Worm (Caenorhabditis elegans) whole organism, L1 larva: ENCODE measurements around the gene F22F7.3.
A peak's percentile ranks its signal among the peaks of the same experiment; 100 is the strongest.

Experiments
- C04F5.9 ChIP-seq: sonication (generic microtip); optimal IDR thresholded peaks from 2 replicates; lab custom pipeline; 2016; ENCODE audit warnings: missing genetic modification characterization, missing compliant biosample characterization
- C16A3.4 ChIP-seq: fragments of 150-350 bp; optimal IDR thresholded peaks from 2 replicates; lab custom pipeline; 2014; ENCODE audit warnings: missing biosample characterization, missing genetic modification characterization
- C34B4.2 ChIP-seq: sonication (generic microtip); optimal IDR thresholded peaks from 2 replicates; lab custom pipeline; 2017; ENCODE audit warnings: mild to moderate bottlenecking, missing genetic modification characterization, missing compliant biosample characterization
- F16B12.6 ChIP-seq: fragments of 150-350 bp; optimal IDR thresholded peaks from 2 replicates; lab custom pipeline; 2014; ENCODE audit warnings: missing biosample characterization, missing genetic modification characterization
- Y116A8C.19 ChIP-seq: sonication (generic microtip); optimal IDR thresholded peaks from 2 replicates; lab custom pipeline; 2016; ENCODE audit warnings: missing compliant biosample characterization, missing genetic modification characterization, borderline replicate concordance
- blmp-1 ChIP-seq: fragments of 150-350 bp; optimal IDR thresholded peaks from 2 replicates; lab custom pipeline; 2014; ENCODE audit warnings: missing biosample characterization, missing genetic modification characterization
- ceh-63 ChIP-seq: fragments of 200-800 bp; sonication (Bioruptor generic); optimal IDR thresholded peaks from 2 replicates; lab custom pipeline; 2018; ENCODE audit warnings: mild to moderate bottlenecking, missing genetic modification characterization, missing compliant biosample characterization
- ceh-8 ChIP-seq: fragments of 200-800 bp; sonication (Bioruptor generic); optimal IDR thresholded peaks from 2 replicates; lab custom pipeline; 2018; ENCODE audit warnings: mild to moderate bottlenecking, missing genetic modification characterization, moderate library complexity, missing compliant biosample characterization
- ceh-88 ChIP-seq: fragments of 200-800 bp; sonication (Bioruptor generic); IDR thresholded peaks from 2 replicates; pipeline ENCODE4 v1.3.6; 2022; ENCODE audit warnings: missing genetic modification characterization, missing compliant biosample characterization
- ceh-90 ChIP-seq: sonication (generic microtip); optimal IDR thresholded peaks from 2 replicates; lab custom pipeline; 2016; ENCODE audit warnings: missing genetic modification characterization, missing compliant biosample characterization
- ces-1 ChIP-seq: fragments of 150-350 bp; optimal IDR thresholded peaks from 2 replicates; lab custom pipeline; 2014; ENCODE audit warnings: missing biosample characterization, missing genetic modification reagents, missing genetic modification characterization
- egl-13 ChIP-seq: sonication (generic microtip); optimal IDR thresholded peaks from 2 replicates; lab custom pipeline; 2016; ENCODE audit warnings: missing genotype, missing genetic modification reagents, missing genetic modification characterization, missing compliant biosample characterization
- egl-27 ChIP-seq, 2 experiments: fragments of 150-350 bp in 1 of 2; sonication (generic microtip); optimal IDR thresholded peaks; 3 replicates each; lab custom pipeline; 2017 to 2018; ENCODE audit warnings: missing biosample characterization in 2 of 2, missing genetic modification characterization in 2 of 2, missing genetic modification reagents in 2 of 2
- elt-2 ChIP-seq: sonication (generic microtip); optimal IDR thresholded peaks from 2 replicates; lab custom pipeline; 2016; ENCODE audit warnings: missing genetic modification characterization, mild to moderate bottlenecking, inconsistent platforms, missing compliant biosample characterization, missing genetic modification reagents
- elt-3 ChIP-seq, 6 experiments: fragments of 150-350 bp in 1 of 6; sonication (generic microtip); optimal IDR thresholded peaks; 2 replicates each; lab custom pipeline; 2017 to 2018; ENCODE audit warnings: missing biosample characterization in 6 of 6, missing genetic modification characterization in 6 of 6, inconsistent platforms in 1 of 6
- fkh-10 ChIP-seq: sonication (generic microtip); optimal IDR thresholded peaks from 2 replicates; lab custom pipeline; 2017; ENCODE audit warnings: missing biosample characterization, missing genetic modification reagents, missing genetic modification characterization
- fkh-4 ChIP-seq: sonication (generic microtip); optimal IDR thresholded peaks from 2 replicates; lab custom pipeline; 2016; ENCODE audit warnings: missing compliant biosample characterization, missing genetic modification characterization, borderline replicate concordance
- fkh-8 ChIP-seq: sonication (generic microtip); optimal IDR thresholded peaks from 2 replicates; lab custom pipeline; 2016; ENCODE audit warnings: mild to moderate bottlenecking, missing genetic modification characterization, missing compliant biosample characterization
- fos-1 ChIP-seq: fragments of 150-350 bp; optimal IDR thresholded peaks from 2 replicates; lab custom pipeline; 2014; ENCODE audit warnings: missing biosample characterization, missing genetic modification characterization
- grh-1 ChIP-seq: fragments of 200-800 bp; sonication (Bioruptor generic); IDR thresholded peaks from 2 replicates; pipeline ENCODE4 v1.3.6; 2022; ENCODE audit warnings: missing genetic modification reagents, missing genetic modification characterization, missing compliant biosample characterization
- hlh-17 ChIP-seq: fragments of 200-800 bp; sonication (Bioruptor generic); optimal IDR thresholded peaks from 2 replicates; lab custom pipeline; 2018; ENCODE audit warnings: missing genetic modification characterization, mild to moderate bottlenecking, missing compliant biosample characterization, moderate library complexity, borderline replicate concordance
- hlh-4 ChIP-seq: sonication (generic microtip); optimal IDR thresholded peaks from 2 replicates; lab custom pipeline; 2016; ENCODE audit warnings: mild to moderate bottlenecking, missing genetic modification characterization, missing compliant biosample characterization
- hpl-2 ChIP-seq: fragments of 150-350 bp; optimal IDR thresholded peaks from 2 replicates; lab custom pipeline; 2014; ENCODE audit warnings: missing biosample characterization, missing genetic modification reagents, missing genetic modification characterization
- jun-1 ChIP-seq: fragments of 150-350 bp; optimal IDR thresholded peaks from 2 replicates; lab custom pipeline; 2014; ENCODE audit warnings: missing biosample characterization, missing genetic modification reagents, missing genetic modification characterization
- lin-13 ChIP-seq: fragments of 150-350 bp; optimal IDR thresholded peaks from 2 replicates; lab custom pipeline; 2014; ENCODE audit warnings: missing biosample characterization, missing genetic modification reagents, missing genetic modification characterization
- lin-15B ChIP-seq: fragments of 150-350 bp; sonication (generic microtip); optimal IDR thresholded peaks from 3 replicates; lab custom pipeline; 2014; ENCODE audit warnings: missing biosample characterization, missing genetic modification characterization
- lin-35 ChIP-seq, 2 experiments: fragments of 150-350 bp; optimal IDR thresholded peaks; 2 replicates each; lab custom pipeline; 2014; ENCODE audit warnings: missing biosample characterization in 2 of 2, missing genetic modification characterization in 2 of 2, missing genetic modification reagents in 2 of 2
- lin-39 ChIP-seq: fragments of 150-350 bp; optimal IDR thresholded peaks from 2 replicates; lab custom pipeline; 2014; ENCODE audit warnings: missing biosample characterization, missing genetic modification reagents, missing genetic modification characterization
- lir-3 ChIP-seq: sonication (generic microtip); optimal IDR thresholded peaks from 2 replicates; lab custom pipeline; 2016; ENCODE audit warnings: mild to moderate bottlenecking, missing genetic modification characterization, moderate library complexity, missing compliant biosample characterization; ENCODE audit not compliant: poor library complexity
- mdl-1 ChIP-seq, 2 experiments: fragments of 150-350 bp; optimal IDR thresholded peaks; 2 replicates each; lab custom pipeline; 2014 to 2017; ENCODE audit warnings: missing biosample characterization in 2 of 2, missing genetic modification characterization in 2 of 2, inconsistent platforms in 1 of 2
- mep-1 ChIP-seq: fragments of 150-350 bp; optimal IDR thresholded peaks from 2 replicates; lab custom pipeline; 2014; ENCODE audit warnings: missing biosample characterization, missing genetic modification characterization
- nhr-11 ChIP-seq: fragments of 150-350 bp; optimal IDR thresholded peaks from 2 replicates; lab custom pipeline; 2014; ENCODE audit warnings: missing biosample characterization, missing genetic modification characterization
- nhr-19 ChIP-seq: fragments of 200-800 bp; sonication (Bioruptor generic); conservative IDR thresholded peaks from 2 replicates; pipeline ENCODE4 v1.3.6; 2022; ENCODE audit warnings: missing genetic modification characterization, missing compliant biosample characterization
- nhr-20 ChIP-seq: sonication (generic microtip); optimal IDR thresholded peaks from 2 replicates; lab custom pipeline; 2016; ENCODE audit warnings: mild to moderate bottlenecking, missing genetic modification characterization, missing compliant biosample characterization
- nhr-237 ChIP-seq: fragments of 150-350 bp; optimal IDR thresholded peaks from 2 replicates; lab custom pipeline; 2014; ENCODE audit warnings: missing biosample characterization, missing genetic modification characterization
- nhr-47 ChIP-seq: sonication (generic microtip); optimal IDR thresholded peaks from 2 replicates; lab custom pipeline; 2016; ENCODE audit warnings: mild to moderate bottlenecking, missing genetic modification characterization, moderate library complexity, missing compliant biosample characterization
- nhr-71 ChIP-seq: sonication (generic microtip); optimal IDR thresholded peaks from 2 replicates; lab custom pipeline; 2016; ENCODE audit warnings: mild to moderate bottlenecking, missing genetic modification characterization, moderate library complexity, missing compliant biosample characterization
- nhr-76 ChIP-seq: sonication (generic microtip); optimal IDR thresholded peaks from 2 replicates; lab custom pipeline; 2017; ENCODE audit warnings: missing biosample characterization, missing genetic modification characterization
- nhr-85 ChIP-seq: sonication (generic microtip); peaks from one replicate; lab custom pipeline; 2016; ENCODE audit warnings: missing genetic modification characterization, inconsistent platforms, missing compliant biosample characterization
- pag-3 ChIP-seq: sonication (generic microtip); optimal IDR thresholded peaks from 2 replicates; lab custom pipeline; 2017; ENCODE audit warnings: missing genetic modification characterization, mild to moderate bottlenecking, missing compliant biosample characterization, antibody characterized with exemption, borderline replicate concordance; ENCODE audit not compliant: insufficient read depth
- pax-3 ChIP-seq: fragments of 200-800 bp; sonication (Bioruptor generic); optimal IDR thresholded peaks from 2 replicates; lab custom pipeline; 2018; ENCODE audit warnings: mild to moderate bottlenecking, missing genetic modification characterization, moderate library complexity, missing compliant biosample characterization
- snu-23 ChIP-seq: sonication (generic microtip); optimal IDR thresholded peaks from 2 replicates; lab custom pipeline; 2016; ENCODE audit warnings: missing genetic modification characterization, missing compliant biosample characterization
- sox-4 ChIP-seq: sonication (generic microtip); optimal IDR thresholded peaks from 2 replicates; lab custom pipeline; 2016; ENCODE audit warnings: missing genetic modification characterization, missing compliant biosample characterization
- swsn-7 ChIP-seq: sonication (generic microtip); optimal IDR thresholded peaks from 2 replicates; lab custom pipeline; 2016; ENCODE audit warnings: missing genetic modification characterization, missing compliant biosample characterization
- tbx-2 ChIP-seq: sonication (generic microtip); optimal IDR thresholded peaks from 2 replicates; lab custom pipeline; 2016; ENCODE audit warnings: missing genetic modification characterization, missing compliant biosample characterization
- unc-130 ChIP-seq: fragments of 150-350 bp; optimal IDR thresholded peaks from 2 replicates; lab custom pipeline; 2017; ENCODE audit warnings: missing biosample characterization, missing genetic modification characterization, inconsistent platforms
- unc-30 ChIP-seq: sonication (generic microtip); optimal IDR thresholded peaks from 2 replicates; lab custom pipeline; 2017; ENCODE audit warnings: missing biosample characterization, missing genetic modification characterization
- unc-62 ChIP-seq: fragments of 150-350 bp; optimal IDR thresholded peaks from 2 replicates; lab custom pipeline; 2014; ENCODE audit warnings: missing biosample characterization, missing genetic modification reagents, missing genetic modification characterization
- unc-98 ChIP-seq: fragments of 200-800 bp; sonication (Bioruptor generic); IDR thresholded peaks from 2 replicates; pipeline ENCODE4 v1.3.6; 2022; ENCODE audit warnings: missing genetic modification characterization, missing compliant biosample characterization
- vab-15 ChIP-seq: sonication (generic microtip); optimal IDR thresholded peaks from 2 replicates; lab custom pipeline; 2017; ENCODE audit warnings: missing genotype, mild to moderate bottlenecking, missing genetic modification characterization, missing compliant biosample characterization
- zag-1 ChIP-seq: fragments of 150-350 bp; optimal IDR thresholded peaks from 2 replicates; lab custom pipeline; 2014; ENCODE audit warnings: missing biosample characterization, missing genetic modification characterization
- zip-4 ChIP-seq: fragments of 200-800 bp; sonication (Bioruptor generic); optimal IDR thresholded peaks from 2 replicates; lab custom pipeline; 2018; ENCODE audit warnings: mild to moderate bottlenecking, missing genetic modification characterization, moderate library complexity, missing compliant biosample characterization
- ztf-4 ChIP-seq: fragments of 150-350 bp; optimal IDR thresholded peaks from 2 replicates; lab custom pipeline; 2014; ENCODE audit warnings: missing biosample characterization, missing genetic modification characterization

The F22F7.3 gene

DNA sequence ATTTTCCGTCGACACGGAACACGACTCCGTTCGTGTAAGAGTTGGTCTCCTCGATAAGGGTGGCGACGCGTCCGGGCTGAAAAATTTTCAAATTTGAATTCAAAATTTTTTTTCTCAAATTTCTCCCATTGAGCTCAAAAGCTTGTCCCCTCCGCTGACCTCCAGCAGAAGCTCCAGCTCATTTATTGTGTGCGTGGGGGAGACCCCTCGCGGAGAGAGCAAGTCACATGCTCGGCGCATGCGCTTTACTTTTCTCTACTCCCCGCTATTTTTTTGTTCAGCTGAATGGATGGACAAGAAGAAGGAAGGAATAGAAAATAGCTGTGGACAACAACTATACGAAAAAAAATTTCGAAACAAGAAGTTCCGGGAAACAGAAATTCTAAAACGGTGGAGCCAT lies 23.0 kb downstream of the F22F7.3 start (continued):
- TF ChIP-seq pax-3 (tag; lab: Kevin White, UChicago) (peak; percentile 1), ceh-90 (no peak), lir-3 (tag; lab: Kevin White, UChicago) (peak; percentile 22), unc-30 (tag; lab: Kevin White, UChicago) (no peak), C34B4.2 (no peak), swsn-7 (tag; lab: Kevin White, UChicago) (peak; percentile 61), nhr-47 (tag; lab: Kevin White, UChicago) (peak; percentile 75), fkh-10 (peak; percentile 76), ces-1 (no peak), nhr-19 (GFP tag; lab: Robert Waterston, UW) (peak; percentile 73), fos-1 (tag; lab: Kevin White, UChicago) (no peak), hpl-2 (no peak), mdl-1 (tag; optimal IDR thresholded peaks at IDR 0.05; lab: Kevin White, UChicago) (peak in 1 of 2 experiments; percentile 69), fkh-8 (peak; percentile 86), F16B12.6 (no peak), elt-2 (no peak), egl-13 (tag; lab: Kevin White, UChicago) (peak; percentile 70), nhr-85 (tag; lab: Kevin White, UChicago) (no peak), tbx-2 (tag; lab: Kevin White, UChicago) (peak; percentile 76), nhr-237 (tag; lab: Kevin White, UChicago) (no peak), elt-3 (tag; optimal IDR thresholded peaks at IDR 0.05; lab: Kevin White, UChicago) (no peak), jun-1 (tag; lab: Kevin White, UChicago) (peak; percentile 2), hlh-4 (tag; lab: Kevin White, UChicago) (no peak), fkh-4 (no peak), sox-4 (tag; lab: Kevin White, UChicago) (peak; percentile 42), lin-35 (GFP tag; optimal IDR thresholded peaks at IDR 0.05; lab: Kevin White, UChicago) (peak; percentile 26 to 48), lin-13 (peak; percentile 36), nhr-11 (tag; lab: Kevin White, UChicago) (no peak), Y116A8C.19 (no peak), ceh-88 (GFP tag; lab: Robert Waterston, UW) (no peak), blmp-1 (tag; lab: Kevin White, UChicago) (no peak), unc-98 (no peak), C04F5.9 (no peak), lin-15B (tag; lab: Kevin White, UChicago) (no peak), unc-130 (tag; lab: Kevin White, UChicago) (no peak), egl-27 (tag; optimal IDR thresholded peaks at IDR 0.05; lab: Kevin White, UChicago) (no peak), ceh-63 (GFP tag; lab: Kevin White, UChicago) (no peak), C16A3.4 (tag; lab: Kevin White, UChicago) (peak; percentile 36), nhr-20 (peak; percentile 64), mep-1 (tag; lab: Kevin White, UChicago) (peak; percentile 71), snu-23 (GFP tag; lab: Kevin White, UChicago) (peak; percentile 70), vab-15 (tag; lab: Kevin White, UChicago) (no peak), nhr-76 (tag; lab: Kevin White, UChicago) (no peak), zag-1 (tag; lab: Kevin White, UChicago) (peak; percentile 26), hlh-17 (no peak), pag-3 (tag; lab: Kevin White, UChicago) (no peak), unc-62 (GFP tag; lab: Kevin White, UChicago) (no peak), lin-39 (no peak), ceh-8 (GFP tag; lab: Kevin White, UChicago) (no peak), ztf-4 (no peak), nhr-71 (tag; lab: Kevin White, UChicago) (peak; percentile 84), zip-4 (no peak), grh-1 (GFP tag; lab: Robert Waterston, UW) (no peak)
